Fruit fly (Drosophila melanogaster): Measurements from ENCODE around the gene CG13926.

Gene CG13926

dm6 chr3L:1629064-1629777 is 11.3 kb upstream of the CG13926 start, which contains the start of gene GC:
TSS of gene GC (minus strand) at chr3L:1629301.
- TF ChIP-seq CG15514 (GFP tag; optimal IDR thresholded peaks at IDR 0.05) = peak; percentile 5
- no peak for TF ChIP-seq CG12299 (tag; optimal IDR thresholded peaks at IDR 0.05)
- no peak for TF ChIP-seq Chrac-16 (GFP tag; optimal IDR thresholded peaks at IDR 0.05)
- no peak for TF ChIP-seq CG9797 (GFP tag; optimal IDR thresholded peaks at IDR 0.05)
- TF ChIP-seq ci (GFP tag; IDR thresholded peaks at IDR 0.05) = peak; percentile 39; the same call in 1 of the 3 replicates
- peak in 1 of 2 experiments; percentile 15 for TF ChIP-seq Hr51 (GFP tag; optimal IDR thresholded peaks at IDR 0.05)
- no peak for TF ChIP-seq Fer3 (tag; optimal IDR thresholded peaks at IDR 0.05)
- 0 out of 3 replicates have a peak, but pooled peaks have one; percentile 21 for TF ChIP-seq Mrtf (GFP tag; IDR thresholded peaks at IDR 0.05)
- TF ChIP-seq CG5953 (GFP tag; IDR thresholded peaks at IDR 0.05) = 0 out of 2 replicates have a peak, but pooled peaks have one; percentile 5
- TF ChIP-seq CG16779 (GFP tag; IDR thresholded peaks at IDR 0.05) = peak; percentile 37; the same call in 1 of the 2 replicates
- TF ChIP-seq vvl (GFP tag; IDR thresholded peaks at IDR 0.05) = peak; percentile 46; the same call in 1 of the 2 replicates
- no peak for TF ChIP-seq CG7987 (GFP tag; optimal IDR thresholded peaks at IDR 0.05)
- TF ChIP-seq zen2 (GFP tag; IDR thresholded peaks at IDR 0.05; ENCODE audit: partially characterized antibody) = 0 out of 3 replicates have a peak, but pooled peaks have one; percentile 25
- no peak for TF ChIP-seq stwl (tag; optimal IDR thresholded peaks at IDR 0.05)
- TF ChIP-seq abd-A (tag; optimal IDR thresholded peaks at IDR 0.05) = no peak
- no peak for TF ChIP-seq CG32767 (GFP tag; IDR thresholded peaks at IDR 0.05)
- TF ChIP-seq ewg (GFP tag; optimal IDR thresholded peaks at IDR 0.05) = peak; percentile 89
- TF ChIP-seq NK7.1 (GFP tag; optimal IDR thresholded peaks at IDR 0.05) = no peak
- TF ChIP-seq ase (GFP tag; IDR thresholded peaks at IDR 0.05) = no peak
- TF ChIP-seq pan (optimal IDR thresholded peaks at IDR 0.05) = no peak
- peak in 1 of 2 experiments; percentile 39 for TF ChIP-seq pan (GFP tag; optimal IDR thresholded peaks at IDR 0.05 in 1 of 2, IDR thresholded peaks at IDR 0.05 in 1 of 2)
- TF ChIP-seq H15 (GFP tag; IDR thresholded peaks at IDR 0.05) = no peak
- peak; percentile 32; the same call in 1 of the 2 replicates for TF ChIP-seq CG6689 (GFP tag; IDR thresholded peaks at IDR 0.05)
- no peak for TF ChIP-seq CG18262 (tag; optimal IDR thresholded peaks at IDR 0.05)
- TF ChIP-seq CG6765 (GFP tag; optimal IDR thresholded peaks at IDR 0.05) = no peak
- peak; percentile 24 for TF ChIP-seq CG10366 (GFP tag; IDR thresholded peaks at IDR 0.05)
- TF ChIP-seq pzg (GFP tag; optimal IDR thresholded peaks at IDR 0.05) = peak; percentile 4
- TF ChIP-seq Atf6 (GFP tag; IDR thresholded peaks at IDR 0.05) = 0 out of 2 replicates have a peak, but pooled peaks have one; percentile 35
- TF ChIP-seq zf30C (GFP tag; optimal IDR thresholded peaks at IDR 0.05) = no peak
- TF ChIP-seq CG14014 (GFP tag; IDR thresholded peaks at IDR 0.05) = 0 out of 2 replicates have a peak, but pooled peaks have one; percentile 13
- TF ChIP-seq wek (GFP tag; optimal IDR thresholded peaks at IDR 0.05) = no peak
- TF ChIP-seq Bgb (GFP tag; IDR thresholded peaks at IDR 0.05; ENCODE audit: partially characterized antibody) = peak; percentile 37; the same call in 1 of the 2 replicates
- no peak for TF ChIP-seq caup (GFP tag; optimal IDR thresholded peaks at IDR 0.05; ENCODE audit: severe bottlenecking)
- TF ChIP-seq CG1647 (GFP tag; optimal IDR thresholded peaks at IDR 0.05) = no peak
- TF ChIP-seq E2f2 (GFP tag; IDR thresholded peaks at IDR 0.05) = peak; percentile 27; the same call in 1 of the 2 replicates
- TF ChIP-seq crp (GFP tag; optimal IDR thresholded peaks at IDR 0.05) = no peak
- peak; percentile 17 for TF ChIP-seq CG12659 (GFP tag; optimal IDR thresholded peaks at IDR 0.05)
- TF ChIP-seq CG17359 (tag; optimal IDR thresholded peaks at IDR 0.05) = no peak
- TF ChIP-seq kay (GFP tag; optimal IDR thresholded peaks at IDR 0.05) = no peak
- no peak for TF ChIP-seq H2.0 (GFP tag; IDR thresholded peaks at IDR 0.05)
- no peak for TF ChIP-seq cwo (GFP tag; optimal IDR thresholded peaks at IDR 0.05)
- 0 out of 2 replicates have a peak, but pooled peaks have one; percentile 4 for TF ChIP-seq CG3847 (GFP tag; IDR thresholded peaks at IDR 0.05)
- TF ChIP-seq CG18476 (GFP tag; optimal IDR thresholded peaks at IDR 0.05) = no peak
- TF ChIP-seq CG30403 (GFP tag; optimal IDR thresholded peaks at IDR 0.05) = peak; percentile 15
- peak; percentile 49 for TF ChIP-seq Hmr (GFP tag; optimal IDR thresholded peaks at IDR 0.05)
- no peak for TF ChIP-seq vfl (GFP tag; optimal IDR thresholded peaks at IDR 0.05)
- TF ChIP-seq slbo (GFP tag; IDR thresholded peaks at IDR 0.05) = peak; percentile 56
- peak; percentile 47 for TF ChIP-seq stc (GFP tag; IDR thresholded peaks at IDR 0.05)
